Worm (Caenorhabditis elegans) whole organism, L4 larva: ENCODE data around the gene gcy-14.

Experiments used
- F37D6.2 ChIP-seq: sonication (generic microtip); optimal IDR thresholded peaks from 2 replicates; lab custom pipeline; 2016; ENCODE audit warnings: mild to moderate bottlenecking, missing genetic modification characterization, missing compliant biosample characterization
- R02D3.7 ChIP-seq: fragments of 150-350 bp; sonication (generic microtip); optimal IDR thresholded peaks from 3 replicates; lab custom pipeline; 2014; ENCODE audit warnings: missing biosample characterization, missing genetic modification characterization
- T26A8.4 ChIP-seq: fragments of 200-800 bp; sonication (Bioruptor generic); IDR thresholded peaks from 2 replicates; pipeline ENCODE4 v1.3.6; 2022; ENCODE audit warnings: missing genetic modification characterization, missing compliant biosample characterization
- Y105C5A.15 ChIP-seq: fragments of 200-800 bp; sonication (Bioruptor generic); IDR thresholded peaks from 2 replicates; pipeline ENCODE4 v1.3.6; 2022; ENCODE audit warnings: missing genetic modification characterization, missing compliant biosample characterization
- Y48G9A.11 ChIP-seq: fragments of 200-800 bp; sonication (Bioruptor generic); IDR thresholded peaks from 2 replicates; pipeline ENCODE4 v1.3.6; 2022; ENCODE audit warnings: missing genetic modification reagents, missing genetic modification characterization, missing compliant biosample characterization
- Y5F2A.4 ChIP-seq: fragments of 200-800 bp; sonication (Bioruptor generic); optimal IDR thresholded peaks from 2 replicates; lab custom pipeline; 2018; ENCODE audit warnings: mild to moderate bottlenecking, missing genetic modification characterization, missing compliant biosample characterization
- Y75B8A.6 ChIP-seq: fragments of 200-800 bp; sonication (Bioruptor generic); IDR thresholded peaks from 2 replicates; pipeline ENCODE4 v1.3.6; 2022; ENCODE audit warnings: missing genetic modification reagents, missing genetic modification characterization, missing compliant biosample characterization
- aha-1 ChIP-seq: fragments of 150-350 bp; peaks from one replicate; lab custom pipeline; 2014; ENCODE audit warnings: missing biosample characterization, missing genetic modification characterization
- arid-1 ChIP-seq: fragments of 200-800 bp; sonication (Bioruptor generic); conservative IDR thresholded peaks from 2 replicates; pipeline ENCODE4 v1.3.6; 2022; ENCODE audit warnings: missing genetic modification reagents, missing genetic modification characterization, missing compliant biosample characterization
- ceh-20 ChIP-seq: fragments of 200-800 bp; sonication (Bioruptor generic); IDR thresholded peaks from 2 replicates; pipeline ENCODE4 v1.3.6; 2022; ENCODE audit warnings: missing genetic modification reagents, missing genetic modification characterization, missing compliant biosample characterization
- ces-1 ChIP-seq: fragments of 150-350 bp; sonication (generic microtip); optimal IDR thresholded peaks from 4 replicates; lab custom pipeline; 2014; ENCODE audit warnings: missing biosample characterization, missing genetic modification reagents, missing genetic modification characterization
- cey-2 ChIP-seq: sonication (generic microtip); optimal IDR thresholded peaks from 3 replicates; lab custom pipeline; 2017; ENCODE audit warnings: missing genetic modification characterization, mild to moderate bottlenecking, missing compliant biosample characterization, antibody characterized with exemption, borderline replicate concordance; ENCODE audit not compliant: insufficient read depth
- daf-12 ChIP-seq: fragments of 150-350 bp; optimal IDR thresholded peaks from 2 replicates; lab custom pipeline; 2014; ENCODE audit warnings: missing biosample characterization, missing genetic modification reagents, missing genetic modification characterization
- dmd-6 ChIP-seq: fragments of 200-800 bp; sonication (Bioruptor generic); IDR thresholded peaks from 2 replicates; pipeline ENCODE4 v1.3.6; 2022; ENCODE audit warnings: missing genetic modification reagents, missing genetic modification characterization, missing compliant biosample characterization
- duxl-1 ChIP-seq: sonication (generic microtip); optimal IDR thresholded peaks from 2 replicates; lab custom pipeline; 2016; ENCODE audit warnings: mild to moderate bottlenecking, missing genetic modification characterization, moderate library complexity, missing compliant biosample characterization; ENCODE audit not compliant: poor library complexity
- fkh-10 ChIP-seq: fragments of 150-350 bp; optimal IDR thresholded peaks from 2 replicates; lab custom pipeline; 2014; ENCODE audit warnings: missing biosample characterization, missing genetic modification reagents, missing genetic modification characterization
- fos-1 ChIP-seq: fragments of 150-350 bp; optimal IDR thresholded peaks from 2 replicates; lab custom pipeline; 2014; ENCODE audit warnings: missing biosample characterization, missing genetic modification characterization
- gei-8 ChIP-seq: fragments of 200-800 bp; sonication (Bioruptor generic); optimal IDR thresholded peaks from 2 replicates; lab custom pipeline; 2018; ENCODE audit warnings: mild to moderate bottlenecking, missing genetic modification characterization, missing compliant biosample characterization
- hlh-30 ChIP-seq: sonication (generic microtip); optimal IDR thresholded peaks from 2 replicates; lab custom pipeline; 2017; ENCODE audit warnings: antibody characterized with exemption, mild to moderate bottlenecking, missing genetic modification characterization, missing compliant biosample characterization; ENCODE audit not compliant: insufficient read depth
- hmg-1.1 ChIP-seq: fragments of 200-800 bp; sonication (Bioruptor generic); IDR thresholded peaks from 2 replicates; pipeline ENCODE4 v1.3.6; 2022; ENCODE audit warnings: missing genetic modification reagents, missing genetic modification characterization, missing compliant biosample characterization
- jun-1 ChIP-seq: fragments of 150-350 bp; optimal IDR thresholded peaks from 2 replicates; lab custom pipeline; 2014; ENCODE audit warnings: missing biosample characterization, missing genetic modification reagents, missing genetic modification characterization
- lim-7 ChIP-seq: fragments of 200-800 bp; sonication (Bioruptor generic); IDR thresholded peaks from 2 replicates; pipeline ENCODE4 v1.3.6; 2022; ENCODE audit warnings: missing genetic modification characterization, missing compliant biosample characterization
- lin-1 ChIP-seq: fragments of 200-800 bp; sonication (Bioruptor generic); IDR thresholded peaks from 2 replicates; pipeline ENCODE4 v1.3.6; 2022; ENCODE audit warnings: missing genetic modification reagents, missing genetic modification characterization, missing compliant biosample characterization
- lin-29 ChIP-seq: fragments of 200-800 bp; sonication (Bioruptor generic); IDR thresholded peaks from 2 replicates; pipeline ENCODE4 v1.3.6; 2022; ENCODE audit warnings: missing genetic modification reagents, missing genetic modification characterization, missing compliant biosample characterization
- lin-39 ChIP-seq: fragments of 150-350 bp; optimal IDR thresholded peaks from 2 replicates; lab custom pipeline; 2014; ENCODE audit warnings: missing biosample characterization, missing genetic modification reagents, missing genetic modification characterization
- madf-5 ChIP-seq, 2 experiments: fragments of 200-800 bp; sonication (Bioruptor generic); IDR thresholded peaks; 2 replicates each; pipeline ENCODE4 v1.3.6; 2022; ENCODE audit warnings: missing compliant biosample characterization in 2 of 2, missing genetic modification characterization in 2 of 2
- mdl-1 ChIP-seq, 2 experiments: fragments of 150-350 bp in 1 of 2; sonication (generic microtip) in 1 of 2; optimal IDR thresholded peaks; 2 replicates each; lab custom pipeline; 2014 to 2017; ENCODE audit warnings: missing biosample characterization in 2 of 2, missing genetic modification characterization in 2 of 2
- mdt-29 ChIP-seq: fragments of 200-800 bp; sonication (Bioruptor generic); IDR thresholded peaks from 2 replicates; pipeline ENCODE4 v1.3.6; 2022; ENCODE audit warnings: missing genetic modification reagents, missing genetic modification characterization, missing compliant biosample characterization
- mep-1 ChIP-seq: fragments of 150-350 bp; sonication (generic microtip); optimal IDR thresholded peaks from 3 replicates; lab custom pipeline; 2014; ENCODE audit warnings: missing biosample characterization, missing genetic modification characterization
- mes-2 ChIP-seq: sonication (generic microtip); optimal IDR thresholded peaks from 2 replicates; lab custom pipeline; 2016; ENCODE audit warnings: missing genotype, mild to moderate bottlenecking, missing genetic modification characterization, missing compliant biosample characterization; ENCODE audit not compliant: poor library complexity, severe bottlenecking
- mxl-2 ChIP-seq: fragments of 200-800 bp; sonication (Bioruptor generic); conservative IDR thresholded peaks from 2 replicates; pipeline ENCODE4 v1.3.6; 2022; ENCODE audit warnings: missing genetic modification reagents, missing genetic modification characterization, missing compliant biosample characterization
- nhr-10 ChIP-seq: fragments of 150-350 bp; optimal IDR thresholded peaks from 2 replicates; lab custom pipeline; 2014; ENCODE audit warnings: missing biosample characterization, missing genetic modification characterization
- nhr-102 ChIP-seq: sonication (generic microtip); optimal IDR thresholded peaks from 2 replicates; lab custom pipeline; 2016; ENCODE audit warnings: mild to moderate bottlenecking, missing genetic modification characterization, moderate library complexity, missing compliant biosample characterization
- nhr-11 ChIP-seq: fragments of 150-350 bp; optimal IDR thresholded peaks from 2 replicates; lab custom pipeline; 2014; ENCODE audit warnings: missing biosample characterization, missing genetic modification characterization
- nhr-111 ChIP-seq: fragments of 200-800 bp; sonication (Bioruptor generic); optimal IDR thresholded peaks from 2 replicates; lab custom pipeline; 2018; ENCODE audit warnings: mild to moderate bottlenecking, missing genetic modification characterization, missing compliant biosample characterization
- nhr-48 ChIP-seq: sonication (generic microtip); optimal IDR thresholded peaks from 2 replicates; lab custom pipeline; 2016; ENCODE audit warnings: mild to moderate bottlenecking, missing genetic modification characterization, missing compliant biosample characterization
- nhr-76 ChIP-seq: fragments of 150-350 bp; optimal IDR thresholded peaks from 2 replicates; lab custom pipeline; 2014; ENCODE audit warnings: missing biosample characterization, missing genetic modification characterization
- pqm-1 ChIP-seq: sonication (generic microtip); optimal IDR thresholded peaks from 2 replicates; lab custom pipeline; 2017; ENCODE audit warnings: missing biosample characterization, missing genetic modification characterization
- rbr-2 ChIP-seq: sonication (generic microtip); optimal IDR thresholded peaks from 2 replicates; lab custom pipeline; 2016; ENCODE audit warnings: missing genotype, missing genetic modification characterization, missing compliant biosample characterization
- saeg-2 ChIP-seq: fragments of 200-800 bp; sonication (Bioruptor generic); IDR thresholded peaks from 2 replicates; pipeline ENCODE4 v1.3.6; 2022; ENCODE audit warnings: missing genetic modification reagents, missing genetic modification characterization, missing compliant biosample characterization
- set-16 ChIP-seq: fragments of 200-800 bp; sonication (Bioruptor generic); IDR thresholded peaks from 2 replicates; pipeline ENCODE4 v1.3.6; 2022; ENCODE audit warnings: missing genetic modification reagents, missing genetic modification characterization, missing compliant biosample characterization
- skn-1 ChIP-seq: fragments of 150-350 bp; optimal IDR thresholded peaks from 2 replicates; lab custom pipeline; 2014; ENCODE audit warnings: missing biosample characterization, missing genetic modification characterization
- snpc-4 ChIP-seq: fragments of 150-350 bp; optimal IDR thresholded peaks from 2 replicates; lab custom pipeline; 2014; ENCODE audit warnings: missing biosample characterization, missing genetic modification characterization
- spr-1 ChIP-seq: sonication (generic microtip); optimal IDR thresholded peaks from 2 replicates; lab custom pipeline; 2016; ENCODE audit warnings: mild to moderate bottlenecking, missing genetic modification characterization, missing compliant biosample characterization
- spr-3 ChIP-seq: fragments of 200-800 bp; sonication (Bioruptor generic); optimal IDR thresholded peaks from 2 replicates; lab custom pipeline; 2018; ENCODE audit warnings: mild to moderate bottlenecking, missing genetic modification characterization, missing compliant biosample characterization
- tag-97 ChIP-seq: fragments of 200-800 bp; sonication (Bioruptor generic); IDR thresholded peaks from 2 replicates; pipeline ENCODE4 v1.3.6; 2022; ENCODE audit warnings: missing genetic modification characterization, missing compliant biosample characterization
- tra-1 ChIP-seq: fragments of 200-800 bp; sonication (Bioruptor generic); IDR thresholded peaks from 2 replicates; pipeline ENCODE4 v1.3.6; 2022; ENCODE audit warnings: missing genetic modification reagents, missing genetic modification characterization, missing compliant biosample characterization
- vab-7 ChIP-seq: fragments of 200-800 bp; sonication (Bioruptor generic); IDR thresholded peaks from 2 replicates; pipeline ENCODE4 v1.3.6; 2022; ENCODE audit warnings: missing genetic modification reagents, missing genetic modification characterization, missing compliant biosample characterization
- zag-1 ChIP-seq: fragments of 150-350 bp; optimal IDR thresholded peaks from 2 replicates; lab custom pipeline; 2014; ENCODE audit warnings: missing biosample characterization, missing genetic modification characterization
- zfp-2 ChIP-seq: sonication (generic microtip); optimal IDR thresholded peaks from 2 replicates; lab custom pipeline; 2016; ENCODE audit warnings: mild to moderate bottlenecking, missing genetic modification characterization, missing compliant biosample characterization
- zip-2 ChIP-seq: fragments of 150-350 bp; optimal IDR thresholded peaks from 2 replicates; lab custom pipeline; 2014; ENCODE audit warnings: missing biosample characterization, missing genetic modification characterization
- ztf-7 ChIP-seq: fragments of 150-350 bp; optimal IDR thresholded peaks from 2 replicates; lab custom pipeline; 2014; ENCODE audit warnings: missing biosample characterization, missing genetic modification characterization

Gene gcy-14

ce11 chrV:14876257-14876656 is 8.2 kb upstream of the gcy-14 start (continued):
- TF ChIP-seq dmd-6 (peak; percentile 38), pqm-1 (no peak), mdl-1 (tag; optimal IDR thresholded peaks at IDR 0.05; lab: Kevin White, UChicago) (no peak), tag-97 (no peak), R02D3.7 (tag; lab: Kevin White, UChicago) (no peak), jun-1 (tag; lab: Kevin White, UChicago) (no peak), set-16 (GFP tag; lab: Robert Waterston, UW) (no peak), Y5F2A.4 (no peak), nhr-102 (tag; lab: Kevin White, UChicago) (no peak), spr-3 (no peak), lin-1 (no peak), ceh-20 (peak; percentile 62; the same call in 1 of the 2 replicates), mes-2 (peak; percentile 85), lin-39 (tag; lab: Kevin White, UChicago) (no peak), skn-1 (tag; lab: Kevin White, UChicago) (no peak), daf-12 (no peak), lim-7 (GFP tag; lab: Robert Waterston, UW) (peak; percentile 71), zag-1 (tag; lab: Kevin White, UChicago) (no peak), tra-1 (GFP tag; lab: Robert Waterston, UW) (no peak), lin-29 (GFP tag; lab: Robert Waterston, UW) (no peak), ztf-7 (no peak), hmg-1.1 (GFP tag; lab: Robert Waterston, UW) (peak; percentile 74), nhr-111 (GFP tag; lab: Kevin White, UChicago) (no peak), cey-2 (no peak), nhr-76 (tag; lab: Kevin White, UChicago) (no peak), aha-1 (tag; lab: Kevin White, UChicago) (peak; percentile 93), arid-1 (no peak), snpc-4 (tag; lab: Kevin White, UChicago) (peak; percentile 91), mxl-2 (GFP tag; lab: Robert Waterston, UW) (0 out of 2 replicates have a peak, but pooled peaks have one; percentile 14), nhr-10 (tag; lab: Kevin White, UChicago) (no peak), hlh-30 (peak; percentile 18), F37D6.2 (tag; lab: Kevin White, UChicago) (no peak), T26A8.4 (GFP tag; lab: Robert Waterston, UW) (peak; percentile 44; the same call in 1 of the 2 replicates), rbr-2 (tag; lab: Kevin White, UChicago) (peak; percentile 35), nhr-11 (tag; lab: Kevin White, UChicago) (no peak), saeg-2 (no peak), nhr-48 (tag; lab: Kevin White, UChicago) (no peak), mep-1 (tag; lab: Kevin White, UChicago) (no peak), duxl-1 (tag; lab: Kevin White, UChicago) (peak; percentile 63), mdt-29 (GFP tag; lab: Robert Waterston, UW) (peak; percentile 53; the same call in 1 of the 2 replicates), madf-5 (GFP tag; IDR thresholded peaks at IDR 0.05; lab: Robert Waterston, UW) (no peak), ces-1 (GFP tag; lab: Kevin White, UChicago) (no peak), vab-7 (GFP tag; lab: Robert Waterston, UW) (peak; percentile 48; the same call in 1 of the 2 replicates), zip-2 (tag; lab: Kevin White, UChicago) (no peak), fos-1 (tag; lab: Kevin White, UChicago) (no peak), Y105C5A.15 (GFP tag; lab: Robert Waterston, UW) (no peak), gei-8 (no peak), zfp-2 (tag; lab: Kevin White, UChicago) (no peak), Y48G9A.11 (GFP tag; lab: Robert Waterston, UW) (0 out of 2 replicates have a peak, but pooled peaks have one; percentile 17), Y75B8A.6 (GFP tag; lab: Robert Waterston, UW) (no peak), spr-1 (no peak), fkh-10 (GFP tag; lab: Kevin White, UChicago) (no peak)
